Worm (Caenorhabditis elegans): ENCODE results near the gene B0001.7.

DNA sequence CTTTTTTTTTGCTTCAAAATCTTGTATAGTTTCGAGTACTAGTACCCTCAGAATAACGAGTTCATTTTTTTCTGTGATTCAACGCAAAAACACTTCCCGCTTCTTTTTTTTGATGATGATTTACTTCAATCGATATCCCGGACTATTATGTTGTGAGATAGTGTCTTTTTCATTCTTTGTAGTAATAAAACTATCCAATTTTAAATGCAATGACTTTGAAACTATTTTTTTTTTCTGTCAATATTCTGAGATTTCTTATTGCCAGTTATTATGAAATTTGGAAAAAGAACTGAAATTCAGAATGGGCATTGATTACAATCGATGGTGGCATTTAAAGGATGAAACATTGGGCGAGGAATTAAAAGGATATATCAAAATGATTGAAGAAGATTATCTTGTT, 48.5 kb downstream of the B0001.7 start, which contains the start of gene M18.3:
- no peak for TF ChIP-seq ama-1 (optimal IDR thresholded peaks at IDR 0.05)
- TF ChIP-seq zip-5 (tag; optimal IDR thresholded peaks at IDR 0.05), result no peak
- no peak for TF ChIP-seq rnt-1 (tag; optimal IDR thresholded peaks at IDR 0.05)
- no peak for TF ChIP-seq elt-2 (tag; optimal IDR thresholded peaks at IDR 0.05)
- no peak for TF ChIP-seq pha-2 (tag; optimal IDR thresholded peaks at IDR 0.05)
- TF ChIP-seq F13H6.1 (tag; optimal IDR thresholded peaks at IDR 0.05), result no peak
- no peak for TF ChIP-seq C38D4.7 (GFP tag; optimal IDR thresholded peaks at IDR 0.05)
- no peak for TF ChIP-seq unc-86 (tag; optimal IDR thresholded peaks at IDR 0.05)
- no peak for TF ChIP-seq lin-11 (tag; optimal IDR thresholded peaks at IDR 0.05)
- TF ChIP-seq ceh-9 (tag; optimal IDR thresholded peaks at IDR 0.05), result no peak
- TF ChIP-seq unc-55 (GFP tag; optimal IDR thresholded peaks at IDR 0.05), result no peak
- TF ChIP-seq tbx-2 (tag; optimal IDR thresholded peaks at IDR 0.05), result no peak
- no peak for TF ChIP-seq fkh-10 (GFP tag; optimal IDR thresholded peaks at IDR 0.05)
- TF ChIP-seq pqm-1 (tag; optimal IDR thresholded peaks at IDR 0.05), result no peak
